Fruit fly (Drosophila melanogaster) S2 (cell line): ENCODE results near the gene Vajk3.

Experiments
- CG8478 ChIP-seq: fragments of >200 bp; optimal IDR thresholded peaks from 2 replicates; lab custom pipeline; 2018
- CTCF ChIP-seq, 2 experiments: fragments of >200 bp; optimal IDR thresholded peaks; 2 replicates each; lab custom pipeline; 2018

DNA sequence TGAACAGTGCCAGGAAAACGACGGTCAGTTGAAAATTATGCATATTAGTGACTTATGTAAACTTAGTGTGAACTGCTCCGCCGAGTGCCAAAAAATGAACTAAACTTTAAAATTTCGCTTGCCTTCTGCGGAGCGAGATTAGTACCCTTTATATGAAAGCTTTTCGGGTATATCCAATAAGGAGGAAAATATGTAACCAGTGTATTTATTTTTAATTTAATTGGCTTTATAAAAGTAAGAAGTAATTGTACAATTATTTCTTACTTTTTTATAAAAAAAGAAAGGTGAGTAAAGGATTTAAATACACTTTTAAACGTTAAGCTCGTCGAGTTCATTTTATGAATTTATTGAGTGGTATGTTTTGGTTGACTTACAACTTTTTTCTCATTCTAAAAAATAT is 25.6 kb upstream of the Vajk3 start, which contains the start of gene He:
- TF ChIP-seq CG8478 (lab: Kevin White, UChicago) (no peak), CTCF (optimal IDR thresholded peaks at IDR 0.05; lab: Kevin White, UChicago) (no peak)
